Fruit fly (Drosophila melanogaster): ENCODE measurements around the gene Nemp.

The Nemp gene

DNA sequence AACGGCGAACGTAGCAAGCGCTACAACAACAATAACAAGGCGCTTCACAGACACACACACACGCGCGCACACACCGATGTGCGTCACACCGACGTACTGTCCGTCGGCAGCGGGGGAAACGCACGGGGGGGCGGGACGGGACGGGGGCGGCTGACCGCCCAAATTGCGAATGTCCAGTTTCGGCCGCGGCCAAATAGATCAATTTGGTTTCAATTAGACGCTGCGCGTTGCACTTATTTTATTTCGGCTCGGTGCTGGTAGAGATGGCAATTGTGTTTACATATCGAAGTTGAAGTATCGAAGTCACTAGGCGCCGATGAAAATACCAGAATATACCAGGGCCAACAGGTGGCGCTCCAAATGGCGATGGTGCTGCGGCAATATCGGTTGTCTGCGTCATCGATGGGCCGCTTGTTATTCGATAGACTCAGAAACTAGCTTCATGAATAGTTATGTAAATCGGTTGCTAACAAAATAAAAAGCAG, 17.7 kb downstream of the Nemp start, which contains the start of gene Rok (continued):
- TF ChIP-seq gem (tag; optimal IDR thresholded peaks at IDR 0.05) (no peak), Dfd (GFP tag; optimal IDR thresholded peaks at IDR 0.05) (no peak), CG31365 (tag; optimal IDR thresholded peaks at IDR 0.05) (no peak), jumu (GFP tag; optimal IDR thresholded peaks at IDR 0.05) (no peak), Sin3A (optimal IDR thresholded peaks at IDR 0.05) (peak; percentile 69), sisA (GFP tag; IDR thresholded peaks at IDR 0.05) (no peak), NfI (GFP tag; optimal IDR thresholded peaks at IDR 0.05) (no peak), CG11456 (GFP tag; IDR thresholded peaks at IDR 0.05) (peak; percentile 33; the same call in 1 of the 3 replicates), NFAT (GFP tag; IDR thresholded peaks at IDR 0.05) (0 out of 2 replicates have a peak, but pooled peaks have one; percentile 32), Neu2 (GFP tag; optimal IDR thresholded peaks at IDR 0.05; ENCODE audit: borderline replicate concordance) (peak; percentile 96), Hsf (GFP tag; optimal IDR thresholded peaks at IDR 0.05) (no peak), CG10543 (GFP tag; optimal IDR thresholded peaks at IDR 0.05) (no peak), CrebB (tag; optimal IDR thresholded peaks at IDR 0.05) (no peak), CG6791 (GFP tag; IDR thresholded peaks at IDR 0.05; ENCODE audit: partially characterized antibody) (peak; percentile 87), CG32532 (GFP tag; IDR thresholded peaks at IDR 0.05) (no peak), emc (GFP tag; optimal IDR thresholded peaks at IDR 0.05) (no peak), unpg (GFP tag; optimal IDR thresholded peaks at IDR 0.05) (no peak), row (GFP tag; IDR thresholded peaks at IDR 0.05) (peak; percentile 37; the same call in 2 of the 3 replicates), CG11085 (GFP tag; IDR thresholded peaks at IDR 0.05) (no peak), CG3163 (GFP tag; optimal IDR thresholded peaks at IDR 0.05) (no peak), CG16813 (GFP tag; IDR thresholded peaks at IDR 0.05; ENCODE audit: partially characterized antibody) (peak; percentile 85), fd64A (GFP tag; optimal IDR thresholded peaks at IDR 0.05) (no peak), CG4707 (GFP tag; optimal IDR thresholded peaks at IDR 0.05) (no peak), tap (tag; optimal IDR thresholded peaks at IDR 0.05) (no peak), lilli (GFP tag; optimal IDR thresholded peaks at IDR 0.05) (no peak), dysf (GFP tag; IDR thresholded peaks at IDR 0.05) (no peak), ssp (GFP tag; IDR thresholded peaks at IDR 0.05) (no peak; the same call in 1 of the 2 replicates), dmrt11E (tag; optimal IDR thresholded peaks at IDR 0.05) (no peak), esg (GFP tag; conservative IDR thresholded peaks at IDR 0.05) (no peak), peb (GFP tag; IDR thresholded peaks at IDR 0.05) (no peak), btn (GFP tag; optimal IDR thresholded peaks at IDR 0.05) (no peak), HLH3B (GFP tag; IDR thresholded peaks at IDR 0.05) (no peak), Bgb (GFP tag; IDR thresholded peaks at IDR 0.05; ENCODE audit: partially characterized antibody) (peak; percentile 87), Aef1 (GFP tag; IDR thresholded peaks at IDR 0.05) (peak; percentile 18; the same call in 1 of the 3 replicates), Atf3 (GFP tag; optimal IDR thresholded peaks at IDR 0.05) (no peak), CG6254 (GFP tag; optimal IDR thresholded peaks at IDR 0.05) (no peak), Sry-β (GFP tag; optimal IDR thresholded peaks at IDR 0.05) (no peak), scrt (GFP tag; optimal IDR thresholded peaks at IDR 0.05) (no peak), ATbp (GFP tag; optimal IDR thresholded peaks at IDR 0.05) (no peak), grn (GFP tag; optimal IDR thresholded peaks at IDR 0.05) (no peak), Med (GFP tag) (peak; percentile 74), CG4282 (GFP tag; optimal IDR thresholded peaks at IDR 0.05) (no peak), CG34224 (GFP tag; IDR thresholded peaks at IDR 0.05; ENCODE audit: partially characterized antibody) (peak; percentile 57; the same call in 2 of the 3 replicates), Hand (GFP tag; optimal IDR thresholded peaks at IDR 0.05) (no peak), CG12236 (GFP tag; optimal IDR thresholded peaks at IDR 0.05) (no peak), CG10431 (GFP tag; optimal IDR thresholded peaks at IDR 0.05) (no peak), CG7786 (GFP tag; optimal IDR thresholded peaks at IDR 0.05) (no peak), gfzf (GFP tag; optimal IDR thresholded peaks at IDR 0.05) (peak; percentile 40), Ravus (GFP tag; IDR thresholded peaks at IDR 0.05) (no peak), CG9797 (GFP tag; optimal IDR thresholded peaks at IDR 0.05) (peak; percentile 69), Bteb2 (GFP tag; optimal IDR thresholded peaks at IDR 0.05) (no peak)

Measured in whole organism, embryonic.